Worm (Caenorhabditis elegans) whole organism, L4 larva: ENCODE data around the gene spi-1.

ENCODE experiments used
- F10B5.3 ChIP-seq: sonication (generic microtip); optimal IDR thresholded peaks from 2 replicates; lab custom pipeline; 2016; ENCODE audit warnings: mild to moderate bottlenecking, missing genetic modification characterization, missing compliant biosample characterization
- F26F4.8 ChIP-seq: fragments of 200-800 bp; sonication (Bioruptor generic); conservative IDR thresholded peaks from 2 replicates; pipeline ENCODE4 v1.3.6; 2022; ENCODE audit warnings: missing genetic modification characterization, missing compliant biosample characterization
- F49E8.2 ChIP-seq: sonication (generic microtip); optimal IDR thresholded peaks from 2 replicates; lab custom pipeline; 2016; ENCODE audit warnings: missing compliant biosample characterization, mild to moderate bottlenecking, missing genetic modification characterization, borderline replicate concordance
- T20F7.1 ChIP-seq: fragments of 200-800 bp; sonication (Bioruptor generic); optimal IDR thresholded peaks from 2 replicates; lab custom pipeline; 2018; ENCODE audit warnings: mild to moderate bottlenecking, missing genetic modification characterization, missing compliant biosample characterization
- Y5F2A.4 ChIP-seq: fragments of 200-800 bp; sonication (Bioruptor generic); optimal IDR thresholded peaks from 2 replicates; lab custom pipeline; 2018; ENCODE audit warnings: mild to moderate bottlenecking, missing genetic modification characterization, missing compliant biosample characterization
- Y75B8A.6 ChIP-seq: fragments of 200-800 bp; sonication (Bioruptor generic); IDR thresholded peaks from 2 replicates; pipeline ENCODE4 v1.3.6; 2022; ENCODE audit warnings: missing genetic modification reagents, missing genetic modification characterization, missing compliant biosample characterization
- aha-1 ChIP-seq: fragments of 150-350 bp; peaks from one replicate; lab custom pipeline; 2014; ENCODE audit warnings: missing biosample characterization, missing genetic modification characterization
- ceh-28 ChIP-seq: fragments of 150-350 bp; optimal IDR thresholded peaks from 2 replicates; lab custom pipeline; 2014; ENCODE audit warnings: missing biosample characterization, missing genetic modification reagents, missing genetic modification characterization
- ceh-62 ChIP-seq: sonication (generic microtip); optimal IDR thresholded peaks from 2 replicates; lab custom pipeline; 2017; ENCODE audit warnings: missing biosample characterization, missing genetic modification characterization
- ceh-82 ChIP-seq: sonication (generic microtip); optimal IDR thresholded peaks from 2 replicates; lab custom pipeline; 2017; ENCODE audit warnings: missing biosample characterization, missing genetic modification characterization
- ces-1 ChIP-seq: fragments of 150-350 bp; sonication (generic microtip); optimal IDR thresholded peaks from 4 replicates; lab custom pipeline; 2014; ENCODE audit warnings: missing biosample characterization, missing genetic modification reagents, missing genetic modification characterization
- ctbp-1 ChIP-seq: fragments of 200-800 bp; sonication (Bioruptor generic); IDR thresholded peaks from 2 replicates; pipeline ENCODE4 v1.3.6; 2022; ENCODE audit warnings: missing genetic modification reagents, missing genetic modification characterization, missing compliant biosample characterization
- daf-12 ChIP-seq: fragments of 150-350 bp; optimal IDR thresholded peaks from 2 replicates; lab custom pipeline; 2014; ENCODE audit warnings: missing biosample characterization, missing genetic modification reagents, missing genetic modification characterization
- daf-16 ChIP-seq, 3 experiments: sonication (generic microtip); optimal IDR thresholded peaks; 2 replicates each; lab custom pipeline; 2016 to 2017; ENCODE audit warnings: missing genetic modification characterization in 3 of 3, missing genetic modification reagents in 3 of 3, mild to moderate bottlenecking in 2 of 3, missing compliant biosample characterization in 2 of 3, missing biosample characterization in 1 of 3, moderate library complexity in 1 of 3
- daf-19 ChIP-seq: fragments of 200-800 bp; sonication (Bioruptor generic); conservative IDR thresholded peaks from 2 replicates; pipeline ENCODE4 v1.3.6; 2022; ENCODE audit warnings: missing genetic modification characterization, missing compliant biosample characterization
- daf-8 ChIP-seq: fragments of 200-800 bp; sonication (Bioruptor generic); IDR thresholded peaks from 2 replicates; pipeline ENCODE4 v1.3.6; 2022; ENCODE audit warnings: missing genetic modification characterization, missing compliant biosample characterization
- dve-1 ChIP-seq: sonication (generic microtip); optimal IDR thresholded peaks from 2 replicates; lab custom pipeline; 2017; ENCODE audit warnings: antibody characterized with exemption, mild to moderate bottlenecking, missing genetic modification characterization, missing compliant biosample characterization; ENCODE audit not compliant: insufficient read depth
- egl-27 ChIP-seq: sonication (generic microtip); optimal IDR thresholded peaks from 3 replicates; lab custom pipeline; 2017; ENCODE audit warnings: missing biosample characterization, missing genetic modification reagents, missing genetic modification characterization
- egl-43 ChIP-seq: fragments of 200-800 bp; sonication (Bioruptor generic); IDR thresholded peaks from 2 replicates; pipeline ENCODE4 v1.3.6; 2022; ENCODE audit warnings: missing genetic modification reagents, missing genetic modification characterization, missing compliant biosample characterization
- hif-1 ChIP-seq, 2 experiments: sonication (generic microtip); optimal IDR thresholded peaks; 2 replicates each; lab custom pipeline; 2016 to 2017; ENCODE audit warnings: missing compliant biosample characterization in 2 of 2, missing genetic modification characterization in 2 of 2, missing genetic modification reagents in 2 of 2, missing genotype in 2 of 2, mild to moderate bottlenecking in 1 of 2
- hlh-11 ChIP-seq: fragments of 200-800 bp; sonication (Bioruptor generic); optimal IDR thresholded peaks from 2 replicates; lab custom pipeline; 2018; ENCODE audit warnings: mild to moderate bottlenecking, missing genetic modification characterization, missing compliant biosample characterization
- hmg-1.1 ChIP-seq: fragments of 200-800 bp; sonication (Bioruptor generic); IDR thresholded peaks from 2 replicates; pipeline ENCODE4 v1.3.6; 2022; ENCODE audit warnings: missing genetic modification reagents, missing genetic modification characterization, missing compliant biosample characterization
- jun-1 ChIP-seq: fragments of 150-350 bp; optimal IDR thresholded peaks from 2 replicates; lab custom pipeline; 2014; ENCODE audit warnings: missing biosample characterization, missing genetic modification reagents, missing genetic modification characterization
- lim-7 ChIP-seq: fragments of 200-800 bp; sonication (Bioruptor generic); IDR thresholded peaks from 2 replicates; pipeline ENCODE4 v1.3.6; 2022; ENCODE audit warnings: missing genetic modification characterization, missing compliant biosample characterization
- lin-38 ChIP-seq: fragments of 200-800 bp; sonication (Bioruptor generic); IDR thresholded peaks from 2 replicates; pipeline ENCODE4 v1.3.6; 2022; ENCODE audit warnings: missing genetic modification reagents, missing genetic modification characterization, missing compliant biosample characterization
- lin-39 ChIP-seq: fragments of 150-350 bp; optimal IDR thresholded peaks from 2 replicates; lab custom pipeline; 2014; ENCODE audit warnings: missing biosample characterization, missing genetic modification reagents, missing genetic modification characterization
- lir-3 ChIP-seq: sonication (generic microtip); optimal IDR thresholded peaks from 2 replicates; lab custom pipeline; 2016; ENCODE audit warnings: mild to moderate bottlenecking, missing genetic modification characterization, missing compliant biosample characterization
- lsy-2 ChIP-seq, 2 experiments: fragments of 150-350 bp in 1 of 2; sonication (generic microtip) in 1 of 2; optimal IDR thresholded peaks; 2 replicates each; lab custom pipeline; 2014 to 2017; ENCODE audit warnings: missing biosample characterization in 2 of 2, missing genetic modification characterization in 2 of 2
- madf-9 ChIP-seq: fragments of 200-800 bp; sonication (Bioruptor generic); conservative IDR thresholded peaks from 2 replicates; pipeline ENCODE4 v1.3.6; 2022; ENCODE audit warnings: missing genetic modification reagents, missing genetic modification characterization, missing compliant biosample characterization
- mdl-1 ChIP-seq, 2 experiments: fragments of 150-350 bp in 1 of 2; sonication (generic microtip) in 1 of 2; optimal IDR thresholded peaks; 2 replicates each; lab custom pipeline; 2014 to 2017; ENCODE audit warnings: missing biosample characterization in 2 of 2, missing genetic modification characterization in 2 of 2
- mdt-29 ChIP-seq: fragments of 200-800 bp; sonication (Bioruptor generic); IDR thresholded peaks from 2 replicates; pipeline ENCODE4 v1.3.6; 2022; ENCODE audit warnings: missing genetic modification reagents, missing genetic modification characterization, missing compliant biosample characterization
- mes-2 ChIP-seq: sonication (generic microtip); optimal IDR thresholded peaks from 2 replicates; lab custom pipeline; 2016; ENCODE audit warnings: missing genotype, mild to moderate bottlenecking, missing genetic modification characterization, missing compliant biosample characterization; ENCODE audit not compliant: poor library complexity, severe bottlenecking
- nhr-76 ChIP-seq: fragments of 150-350 bp; optimal IDR thresholded peaks from 2 replicates; lab custom pipeline; 2014; ENCODE audit warnings: missing biosample characterization, missing genetic modification characterization
- nhr-77 ChIP-seq: fragments of 150-350 bp; optimal IDR thresholded peaks from 2 replicates; lab custom pipeline; 2014; ENCODE audit warnings: missing biosample characterization, missing genetic modification characterization
- pqm-1 ChIP-seq: sonication (generic microtip); optimal IDR thresholded peaks from 2 replicates; lab custom pipeline; 2017; ENCODE audit warnings: missing biosample characterization, missing genetic modification characterization
- rbr-2 ChIP-seq: sonication (generic microtip); optimal IDR thresholded peaks from 2 replicates; lab custom pipeline; 2016; ENCODE audit warnings: missing genotype, missing genetic modification characterization, missing compliant biosample characterization
- saeg-2 ChIP-seq: fragments of 200-800 bp; sonication (Bioruptor generic); IDR thresholded peaks from 2 replicates; pipeline ENCODE4 v1.3.6; 2022; ENCODE audit warnings: missing genetic modification reagents, missing genetic modification characterization, missing compliant biosample characterization
- sdz-12 ChIP-seq: fragments of 200-800 bp; sonication (Bioruptor generic); optimal IDR thresholded peaks from 2 replicates; lab custom pipeline; 2018; ENCODE audit warnings: mild to moderate bottlenecking, missing genetic modification characterization, missing compliant biosample characterization
- set-16 ChIP-seq: fragments of 200-800 bp; sonication (Bioruptor generic); IDR thresholded peaks from 2 replicates; pipeline ENCODE4 v1.3.6; 2022; ENCODE audit warnings: missing genetic modification reagents, missing genetic modification characterization, missing compliant biosample characterization
- skn-1 ChIP-seq: fragments of 150-350 bp; optimal IDR thresholded peaks from 2 replicates; lab custom pipeline; 2014; ENCODE audit warnings: missing biosample characterization, missing genetic modification characterization
- snpc-1.2 ChIP-seq: fragments of 200-800 bp; sonication (Bioruptor generic); IDR thresholded peaks from 2 replicates; pipeline ENCODE4 v1.3.6; 2022; ENCODE audit warnings: missing genetic modification reagents, missing genetic modification characterization, missing compliant biosample characterization
- unc-130 ChIP-seq: sonication (generic microtip); optimal IDR thresholded peaks from 2 replicates; lab custom pipeline; 2016; ENCODE audit warnings: missing genetic modification reagents, missing genetic modification characterization, missing compliant biosample characterization
- unc-62 ChIP-seq, 3 experiments: fragments of 150-350 bp in 1 of 3; sonication (generic microtip); optimal IDR thresholded peaks in 2 of 3; peaks in 1 of 3; 1 replicate in 1 of 3; 2 replicates in 2 of 3; lab custom pipeline; 2014 to 2017; ENCODE audit warnings: missing biosample characterization in 3 of 3, missing genetic modification characterization in 3 of 3, missing genetic modification reagents in 3 of 3, missing genotype in 1 of 3
- vab-7 ChIP-seq: fragments of 200-800 bp; sonication (Bioruptor generic); IDR thresholded peaks from 2 replicates; pipeline ENCODE4 v1.3.6; 2022; ENCODE audit warnings: missing genetic modification reagents, missing genetic modification characterization, missing compliant biosample characterization
- zag-1 ChIP-seq: fragments of 150-350 bp; optimal IDR thresholded peaks from 2 replicates; lab custom pipeline; 2014; ENCODE audit warnings: missing biosample characterization, missing genetic modification characterization
- ztf-11 ChIP-seq: fragments of 150-350 bp; optimal IDR thresholded peaks from 2 replicates; lab custom pipeline; 2014; ENCODE audit warnings: missing biosample characterization, missing genetic modification characterization

The spi-1 gene

ce11 chrII:7534369-7534768, 38.3 kb downstream of the spi-1 start, which contains the start of gene wrt-10:
TSS of gene wrt-10 (minus strand) at chrII:7534563.
- TF ChIP-seq daf-16 (GFP tag; optimal IDR thresholded peaks at IDR 0.05; lab: Kevin White, UChicago), result no peak
- no peak for TF ChIP-seq daf-16 (tag; optimal IDR thresholded peaks at IDR 0.05; lab: Kevin White, UChicago)
- no peak for TF ChIP-seq lim-7
- TF ChIP-seq daf-12 (tag; lab: Kevin White, UChicago), result no peak
- TF ChIP-seq ceh-62 (tag; lab: Kevin White, UChicago), result no peak
- no peak for TF ChIP-seq unc-62 (GFP tag; optimal IDR thresholded peaks at IDR 0.05 in 1 of 2; lab: Kevin White, UChicago)
- TF ChIP-seq unc-62 (tag; optimal IDR thresholded peaks at IDR 0.05; lab: Kevin White, UChicago), result no peak
- TF ChIP-seq ztf-11 (tag; lab: Kevin White, UChicago), result no peak
- no peak for TF ChIP-seq F49E8.2 (tag; lab: Kevin White, UChicago)
- no peak for TF ChIP-seq F10B5.3
- no peak for TF ChIP-seq zag-1
- no peak for TF ChIP-seq F26F4.8 (GFP tag; lab: Robert Waterston, UW)
- no peak for TF ChIP-seq ceh-82 (tag; lab: Kevin White, UChicago)
- TF ChIP-seq hlh-11 (tag; lab: Kevin White, UChicago), result no peak
- TF ChIP-seq unc-130, result no peak

ce11 chrII:7534934-7535333, 38.9 kb downstream of the spi-1 start, which contains the start of gene ZK1290.13:
TSS of gene ZK1290.13 (plus strand) at chrII:7535006.
- TF ChIP-seq daf-16 (GFP tag; optimal IDR thresholded peaks at IDR 0.05; lab: Kevin White, UChicago) (no peak), daf-16 (tag; optimal IDR thresholded peaks at IDR 0.05; lab: Kevin White, UChicago) (peak; percentile 5), sdz-12 (GFP tag; lab: Kevin White, UChicago) (no peak), ctbp-1 (no peak), egl-27 (tag; lab: Kevin White, UChicago) (no peak), F10B5.3 (no peak), aha-1 (tag; lab: Kevin White, UChicago) (no peak), Y5F2A.4 (GFP tag; lab: Kevin White, UChicago) (no peak), F26F4.8 (GFP tag; lab: Robert Waterston, UW) (no peak), jun-1 (tag; lab: Kevin White, UChicago) (no peak), pqm-1 (peak; percentile 58), rbr-2 (tag; lab: Kevin White, UChicago) (no peak), egl-43 (GFP tag; lab: Robert Waterston, UW) (no peak), mdt-29 (no peak), lin-39 (tag; lab: Kevin White, UChicago) (no peak), zag-1 (no peak), vab-7 (GFP tag; lab: Robert Waterston, UW) (no peak), snpc-1.2 (GFP tag; lab: Robert Waterston, UW) (no peak), ceh-28 (no peak), Y75B8A.6 (GFP tag; lab: Robert Waterston, UW) (no peak), dve-1 (tag; lab: Kevin White, UChicago) (peak; percentile 30), saeg-2 (no peak), unc-62 (GFP tag; optimal IDR thresholded peaks at IDR 0.05 in 1 of 2; lab: Kevin White, UChicago) (no peak), unc-62 (tag; optimal IDR thresholded peaks at IDR 0.05; lab: Kevin White, UChicago) (no peak), nhr-77 (no peak), nhr-76 (tag; lab: Kevin White, UChicago) (no peak), daf-19 (GFP tag; lab: Robert Waterston, UW) (no peak), ces-1 (GFP tag; lab: Kevin White, UChicago) (no peak), ceh-62 (tag; lab: Kevin White, UChicago) (no peak), hlh-11 (tag; lab: Kevin White, UChicago) (peak; percentile 6), skn-1 (tag; lab: Kevin White, UChicago) (no peak), mdl-1 (tag; optimal IDR thresholded peaks at IDR 0.05; lab: Kevin White, UChicago) (no peak)
- TF ChIP-seq, all 104 proteins: peak for 4

- TF ChIP-seq lir-3 (no peak), madf-9 (GFP tag; lab: Robert Waterston, UW) (no peak), hif-1 (tag; optimal IDR thresholded peaks at IDR 0.05; lab: Kevin White, UChicago) (peak in 1 of 2 experiments; percentile 66), mes-2 (tag; lab: Kevin White, UChicago) (peak; percentile 93), nhr-77 (peak; percentile 19), hmg-1.1 (GFP tag; lab: Robert Waterston, UW) (no peak), daf-8 (no peak), set-16 (GFP tag; lab: Robert Waterston, UW) (no peak), egl-43 (GFP tag; lab: Robert Waterston, UW) (no peak), dve-1 (tag; lab: Kevin White, UChicago) (peak; percentile 32), saeg-2 (no peak), lin-38 (GFP tag; lab: Robert Waterston, UW) (peak; percentile 66), T20F7.1 (GFP tag; lab: Kevin White, UChicago) (peak; percentile 42), lsy-2 (tag; optimal IDR thresholded peaks at IDR 0.05; lab: Kevin White, UChicago) (peak in 1 of 2 experiments; percentile 95)
Observed at ce11 chrII:7537603-7538230, 41.7 kb downstream of the spi-1 start, which contains the start of gene nfi-1. TSS of gene nfi-1 (plus strand) at chrII:7538180.
